Worm (Caenorhabditis elegans): ENCODE measurements around the gene C06C6.7.

DNA sequence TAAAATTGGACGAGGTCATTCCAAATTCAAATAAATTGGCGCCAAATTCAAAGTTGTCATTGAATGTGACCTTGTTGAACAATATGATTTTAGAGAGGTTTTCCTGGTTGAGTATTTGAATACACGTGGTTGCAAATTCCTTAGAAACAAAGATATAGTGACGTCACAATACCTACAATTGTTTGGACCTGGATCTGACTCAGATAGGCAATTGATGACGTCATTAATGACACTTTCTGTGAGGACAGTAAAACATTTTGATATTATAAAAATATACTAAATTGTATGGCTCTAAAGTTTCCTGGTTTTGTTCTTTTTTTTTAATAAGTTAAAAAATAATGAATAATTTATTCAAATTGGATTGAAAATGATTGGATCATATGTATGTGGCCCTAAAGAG lies 49.5 kb downstream of the C06C6.7 start:
- TF ChIP-seq unc-62 (GFP tag; optimal IDR thresholded peaks at IDR 0.05) (no peak), unc-120 (tag; optimal IDR thresholded peaks at IDR 0.05; ENCODE audit: poor library complexity, severe bottlenecking) (no peak), lin-13 (tag; optimal IDR thresholded peaks at IDR 0.05) (no peak), snpc-4 (tag; optimal IDR thresholded peaks at IDR 0.05) (no peak), mep-1 (tag; optimal IDR thresholded peaks at IDR 0.05) (no peak), nhr-237 (tag; optimal IDR thresholded peaks at IDR 0.05) (no peak), bed-3 (GFP tag; optimal IDR thresholded peaks at IDR 0.05) (no peak), ztf-11 (tag; optimal IDR thresholded peaks at IDR 0.05) (no peak)
